Worm (Caenorhabditis elegans): ENCODE measurements around the gene srt-12.

DNA sequence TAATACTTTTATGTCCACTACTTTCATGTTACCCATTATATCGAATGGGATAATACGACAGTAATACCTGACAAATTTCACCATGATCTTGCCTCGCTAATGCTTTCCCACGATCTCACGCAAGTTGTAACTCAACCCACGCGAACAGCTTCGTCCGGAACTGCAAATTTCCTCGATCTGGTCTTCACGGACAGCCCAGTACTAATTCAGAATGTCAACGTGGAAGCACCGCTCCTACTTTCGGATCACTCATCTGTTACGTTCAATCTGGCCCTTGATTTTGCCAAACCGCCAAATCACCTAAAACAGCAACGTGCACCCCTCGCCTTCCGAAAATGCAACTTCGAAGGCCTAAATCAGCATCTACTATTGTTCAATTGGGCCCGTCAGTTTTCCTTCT, 31.0 kb upstream of the srt-12 start:
- no peak for TF ChIP-seq daf-12 (tag; optimal IDR thresholded peaks at IDR 0.05)
- TF ChIP-seq F49E8.2 (tag; optimal IDR thresholded peaks at IDR 0.05; ENCODE audit: borderline replicate concordance) = no peak
- no peak for TF ChIP-seq skn-1 (tag; optimal IDR thresholded peaks at IDR 0.05)
- TF ChIP-seq ztf-11 (tag; optimal IDR thresholded peaks at IDR 0.05) = no peak
- no peak for TF ChIP-seq hlh-30 (tag; optimal IDR thresholded peaks at IDR 0.05; ENCODE audit: insufficient read depth)
- no peak for TF ChIP-seq hif-1 (tag; optimal IDR thresholded peaks at IDR 0.05)
